Worm (Caenorhabditis elegans) whole organism, early embryonic: ENCODE measurements around the gene fli-1.

ENCODE experiments used
- B0310.2 ChIP-seq: sonication (generic microtip); optimal IDR thresholded peaks from 2 replicates; lab custom pipeline; 2016; ENCODE audit warnings: mild to moderate bottlenecking, missing genetic modification characterization, missing compliant biosample characterization
- F13C5.2 ChIP-seq: sonication (generic microtip); optimal IDR thresholded peaks from 2 replicates; lab custom pipeline; 2017; ENCODE audit warnings: mild to moderate bottlenecking, missing genetic modification characterization, inconsistent platforms, missing compliant biosample characterization
- ama-1 ChIP-seq: fragments of 150-350 bp; optimal IDR thresholded peaks from 2 replicates; lab custom pipeline; 2014
- ceh-13 ChIP-seq: fragments of 200-800 bp; sonication (Bioruptor generic); optimal IDR thresholded peaks from 2 replicates; lab custom pipeline; 2018; ENCODE audit warnings: mild to moderate bottlenecking, missing genetic modification characterization, missing compliant biosample characterization
- ets-7 ChIP-seq: sonication (generic microtip); optimal IDR thresholded peaks from 2 replicates; lab custom pipeline; 2016; ENCODE audit warnings: missing genotype, missing genetic modification characterization, missing compliant biosample characterization
- flt-1 ChIP-seq: fragments of 200-800 bp; sonication (Bioruptor generic); IDR thresholded peaks from 2 replicates; pipeline ENCODE4 v1.3.6; 2022; ENCODE audit warnings: missing genetic modification characterization, missing compliant biosample characterization
- hmbx-1 ChIP-seq: sonication (generic microtip); optimal IDR thresholded peaks from 2 replicates; lab custom pipeline; 2016; ENCODE audit warnings: mild to moderate bottlenecking, missing genetic modification characterization, missing compliant biosample characterization
- scrt-1 ChIP-seq: fragments of 200-800 bp; sonication (Bioruptor generic); IDR thresholded peaks from 2 replicates; pipeline ENCODE4 v1.3.6; 2022; ENCODE audit warnings: missing genetic modification characterization, missing compliant biosample characterization
- sea-1 ChIP-seq: fragments of 200-800 bp; sonication (Bioruptor generic); conservative IDR thresholded peaks from 2 replicates; pipeline ENCODE4 v1.3.6; 2022; ENCODE audit warnings: missing genetic modification characterization, missing compliant biosample characterization
- tbx-37 ChIP-seq: fragments of 200-800 bp; sonication (Bioruptor generic); conservative IDR thresholded peaks from 2 replicates; pipeline ENCODE4 v1.3.6; 2022; ENCODE audit warnings: missing genetic modification reagents, missing genetic modification characterization, missing compliant biosample characterization

ce11 chrIII:8663143-8663542 is 20.4 kb downstream of the fli-1 start:
- TF ChIP-seq ama-1 (lab: Kevin White, UChicago) (no peak), hmbx-1 (tag; lab: Kevin White, UChicago) (no peak), scrt-1 (GFP tag; lab: Robert Waterston, UW) (no peak), B0310.2 (tag; lab: Kevin White, UChicago) (no peak), sea-1 (GFP tag; lab: Robert Waterston, UW) (no peak), tbx-37 (GFP tag; lab: Robert Waterston, UW) (no peak), flt-1 (GFP tag; lab: Robert Waterston, UW) (no peak), ceh-13 (GFP tag; lab: Kevin White, UChicago) (no peak), ets-7 (no peak), F13C5.2 (tag; lab: Kevin White, UChicago) (no peak)
